Fruit fly (Drosophila melanogaster) whole organism, embryonic: Measurements from ENCODE around the gene IM33.

Source experiments
- Atf-2 ChIP-seq: fragments of 200-800 bp; sonication (Bioruptor generic); optimal IDR thresholded peaks from 2 replicates; lab custom pipeline; 2016; ENCODE audit warnings: missing biosample characterization, missing genetic modification characterization
- Bdp1 ChIP-seq: fragments of 200-800 bp; sonication (Bioruptor generic); optimal IDR thresholded peaks from 3 replicates; lab custom pipeline; 2016; ENCODE audit warnings: missing biosample characterization, missing genetic modification characterization
- CG10321 ChIP-seq: fragments of 200-800 bp; sonication (Bioruptor generic); IDR thresholded peaks from 2 replicates; pipeline ENCODE4 v1.3.6; 2022; ENCODE audit warnings: missing biosample characterization, missing genetic modification characterization
- CG10959 ChIP-seq: fragments of 200-800 bp; sonication (Bioruptor generic); IDR thresholded peaks from 2 replicates; pipeline ENCODE4 v1.3.6; 2022; ENCODE audit warnings: missing biosample characterization, missing genetic modification characterization
- CG11085 ChIP-seq: fragments of 200-800 bp; sonication (Bioruptor generic); IDR thresholded peaks from 2 replicates; pipeline ENCODE4 v1.3.6; 2022; ENCODE audit warnings: missing biosample characterization, missing genetic modification characterization
- CG11247 ChIP-seq: fragments of 200-800 bp; sonication (Bioruptor generic); IDR thresholded peaks from 2 replicates; pipeline ENCODE4 v1.3.6; 2022; ENCODE audit warnings: missing biosample characterization, missing genetic modification characterization
- CG13424 ChIP-seq: fragments of 200-800 bp; sonication (Bioruptor generic); optimal IDR thresholded peaks from 2 replicates; lab custom pipeline; 2019; ENCODE audit warnings: missing biosample characterization, mild to moderate bottlenecking, missing genetic modification characterization, moderate library complexity
- CG13894 ChIP-seq: fragments of 200-800 bp; sonication (Bioruptor generic); optimal IDR thresholded peaks from 3 replicates; lab custom pipeline; 2018; ENCODE audit warnings: missing biosample characterization, mild to moderate bottlenecking, missing genetic modification characterization, moderate library complexity
- CG16779 ChIP-seq: fragments of 200-800 bp; sonication (Bioruptor generic); IDR thresholded peaks from 2 replicates; pipeline ENCODE4 v1.3.6; 2022; ENCODE audit warnings: missing biosample characterization, missing genetic modification characterization
- CG17186 ChIP-seq: fragments of 200-800 bp; sonication (Bioruptor generic); optimal IDR thresholded peaks from 3 replicates; lab custom pipeline; 2017; ENCODE audit warnings: missing biosample characterization, missing genetic modification reagents, missing genetic modification characterization
- CG17328 ChIP-seq: fragments of 200-800 bp; sonication (Bioruptor generic); IDR thresholded peaks from 2 replicates; pipeline ENCODE4 v1.3.6; 2022; ENCODE audit warnings: missing biosample characterization, missing genetic modification characterization
- CG2199 ChIP-seq: fragments of 200-800 bp; sonication (Bioruptor generic); IDR thresholded peaks from 3 replicates; pipeline ENCODE4 v1.3.6; 2022; ENCODE audit warnings: missing biosample characterization, missing genetic modification characterization
- CG2712 ChIP-seq: fragments of 200-800 bp; optimal IDR thresholded peaks from 3 replicates; lab custom pipeline; 2019; ENCODE audit warnings: missing biosample characterization, mild to moderate bottlenecking, missing genetic modification characterization, moderate library complexity
- CG34422 ChIP-seq: fragments of 200-800 bp; sonication (Bioruptor generic); IDR thresholded peaks from 3 replicates; pipeline ENCODE4 v1.3.6; 2022; ENCODE audit warnings: missing biosample characterization, missing genetic modification characterization
- CG6765 ChIP-seq: fragments of 200-800 bp; sonication (Bioruptor generic); optimal IDR thresholded peaks from 3 replicates; lab custom pipeline; 2017; ENCODE audit warnings: missing biosample characterization, mild to moderate bottlenecking, missing genetic modification characterization
- CG7839 ChIP-seq: fragments of 200-800 bp; sonication (Bioruptor generic); optimal IDR thresholded peaks from 3 replicates; lab custom pipeline; 2018; ENCODE audit warnings: missing biosample characterization, mild to moderate bottlenecking, missing genetic modification characterization, moderate library complexity
- CG7963 ChIP-seq: fragments of 200-800 bp; sonication (Bioruptor generic); IDR thresholded peaks from 3 replicates; pipeline ENCODE4 v1.3.6; 2022; ENCODE audit warnings: missing biosample characterization, missing genetic modification characterization; ENCODE audit not compliant: partially characterized antibody
- CG8290 ChIP-seq, 3 experiments: fragments of 200-800 bp; sonication (Bioruptor generic); optimal IDR thresholded peaks; 2 replicates each; lab custom pipeline; 2016 to 2019; ENCODE audit warnings: missing biosample characterization in 3 of 3, missing genetic modification characterization in 3 of 3, mild to moderate bottlenecking in 2 of 3, moderate library complexity in 1 of 3
- Dip3 ChIP-seq: fragments of 200-800 bp; sonication (Bioruptor generic); optimal IDR thresholded peaks from 3 replicates; lab custom pipeline; 2016; ENCODE audit warnings: missing biosample characterization, missing genetic modification characterization
- Fer1 ChIP-seq: fragments of 200-800 bp; sonication (Bioruptor generic); optimal IDR thresholded peaks from 2 replicates; lab custom pipeline; 2017; ENCODE audit warnings: missing biosample characterization, mild to moderate bottlenecking, missing genetic modification characterization
- H15 ChIP-seq: fragments of 200-800 bp; sonication (Bioruptor generic); IDR thresholded peaks from 3 replicates; pipeline ENCODE4 v1.3.6; 2022; ENCODE audit warnings: missing biosample characterization, missing genetic modification characterization
- Hmx ChIP-seq: fragments of 200-800 bp; sonication (Bioruptor generic); optimal IDR thresholded peaks from 2 replicates; lab custom pipeline; 2016; ENCODE audit warnings: missing biosample characterization, missing genetic modification characterization
- Lhr ChIP-seq: fragments of 200-800 bp; sonication (Bioruptor generic); optimal IDR thresholded peaks from 3 replicates; lab custom pipeline; 2017; ENCODE audit warnings: mild to moderate bottlenecking, missing biosample characterization, missing genetic modification reagents, missing genetic modification characterization
- Lim3 ChIP-seq: fragments of 200-800 bp; sonication (Bioruptor generic); IDR thresholded peaks from 2 replicates; pipeline ENCODE4 v1.3.6; 2022; ENCODE audit warnings: missing biosample characterization, missing genetic modification characterization
- Optix ChIP-seq: fragments of 200-800 bp; sonication (Bioruptor generic); IDR thresholded peaks from 3 replicates; pipeline ENCODE4 v1.3.6; 2022; ENCODE audit warnings: missing biosample characterization, missing genetic modification characterization
- Ravus ChIP-seq: fragments of 200-800 bp; sonication (Bioruptor generic); IDR thresholded peaks from 2 replicates; pipeline ENCODE4 v1.3.6; 2022; ENCODE audit warnings: missing biosample characterization, missing genetic modification characterization
- Sry-δ ChIP-seq: fragments of 200-800 bp; sonication (Bioruptor generic); optimal IDR thresholded peaks from 2 replicates; lab custom pipeline; 2016; ENCODE audit warnings: missing biosample characterization, missing genetic modification characterization
- Xbp1 ChIP-seq: fragments of 200-800 bp; sonication (Bioruptor generic); optimal IDR thresholded peaks from 3 replicates; lab custom pipeline; 2016; ENCODE audit warnings: missing biosample characterization, mild to moderate bottlenecking, missing genetic modification characterization
- ase ChIP-seq: fragments of 200-800 bp; sonication (Bioruptor generic); IDR thresholded peaks from 3 replicates; pipeline ENCODE4 v1.3.6; 2022; ENCODE audit warnings: missing biosample characterization, missing genetic modification characterization
- crol ChIP-seq: fragments of 200-800 bp; sonication (Bioruptor generic); IDR thresholded peaks from 2 replicates; pipeline ENCODE4 v1.3.6; 2022; ENCODE audit warnings: missing biosample characterization, missing genetic modification characterization
- dan ChIP-seq: fragments of 200-800 bp; sonication (Bioruptor generic); IDR thresholded peaks from 2 replicates; pipeline ENCODE4 v1.3.6; 2022; ENCODE audit warnings: missing biosample characterization, missing genetic modification characterization
- danr ChIP-seq: fragments of 200-800 bp; sonication (Bioruptor generic); IDR thresholded peaks from 2 replicates; pipeline ENCODE4 v1.3.6; 2022; ENCODE audit warnings: missing biosample characterization, missing genetic modification characterization
- dmrt11E ChIP-seq: fragments of 200-800 bp; sonication (Bioruptor generic); optimal IDR thresholded peaks from 3 replicates; lab custom pipeline; 2018; ENCODE audit warnings: missing biosample characterization, mild to moderate bottlenecking, missing genetic modification characterization, moderate library complexity
- fd64A ChIP-seq: fragments of 200-800 bp; sonication (Bioruptor generic); optimal IDR thresholded peaks from 3 replicates; lab custom pipeline; 2018; ENCODE audit warnings: missing biosample characterization, mild to moderate bottlenecking, missing genetic modification characterization
- insv ChIP-seq, 2 experiments: fragments of 200-800 bp; sonication (Bioruptor generic); optimal IDR thresholded peaks; 3 replicates each; lab custom pipeline; 2016 to 2018; ENCODE audit warnings: missing biosample characterization in 2 of 2, missing genetic modification characterization in 2 of 2
- inv ChIP-seq: fragments of 200-800 bp; sonication (Bioruptor generic); IDR thresholded peaks from 2 replicates; pipeline ENCODE4 v1.3.6; 2022; ENCODE audit warnings: missing biosample characterization, missing genetic modification characterization; ENCODE audit not compliant: partially characterized antibody
- kah ChIP-seq: fragments of 200-800 bp; sonication (Bioruptor generic); optimal IDR thresholded peaks from 2 replicates; lab custom pipeline; 2018; ENCODE audit warnings: missing biosample characterization, mild to moderate bottlenecking, missing genetic modification characterization
- ken ChIP-seq: fragments of 200-800 bp; sonication (Bioruptor generic); IDR thresholded peaks from 3 replicates; pipeline ENCODE4 v1.3.6; 2022; ENCODE audit warnings: missing biosample characterization, missing genetic modification characterization
- lab ChIP-seq: fragments of 200-800 bp; sonication (Bioruptor generic); optimal IDR thresholded peaks from 3 replicates; lab custom pipeline; 2017; ENCODE audit warnings: missing biosample characterization, missing genetic modification characterization, mild to moderate bottlenecking, moderate library complexity, missing genetic modification reagents
- nerfin-2 ChIP-seq: fragments of 200-800 bp; sonication (Bioruptor generic); IDR thresholded peaks from 2 replicates; pipeline ENCODE4 v1.3.6; 2022; ENCODE audit warnings: missing biosample characterization, missing genetic modification characterization; ENCODE audit not compliant: partially characterized antibody
- nmo ChIP-seq: fragments of 200-800 bp; sonication (Bioruptor generic); optimal IDR thresholded peaks from 2 replicates; lab custom pipeline; 2018; ENCODE audit warnings: missing biosample characterization, mild to moderate bottlenecking, missing genetic modification characterization, moderate library complexity
- peb ChIP-seq: fragments of 200-800 bp; sonication (Bioruptor generic); IDR thresholded peaks from 2 replicates; pipeline ENCODE4 v1.3.6; 2022; ENCODE audit warnings: missing biosample characterization, missing genetic modification characterization
- psq ChIP-seq: fragments of 200-800 bp; sonication (Bioruptor generic); optimal IDR thresholded peaks from 2 replicates; lab custom pipeline; 2017; ENCODE audit warnings: missing biosample characterization, missing genetic modification characterization
- sna ChIP-seq: fragments of 200-800 bp; sonication (Bioruptor generic); IDR thresholded peaks from 2 replicates; pipeline ENCODE4 v1.3.6; 2022; ENCODE audit warnings: missing biosample characterization, missing genetic modification characterization; ENCODE audit not compliant: partially characterized antibody
- ssp ChIP-seq: fragments of 200-800 bp; sonication (Bioruptor generic); IDR thresholded peaks from 2 replicates; pipeline ENCODE4 v1.3.6; 2022; ENCODE audit warnings: missing biosample characterization, missing genetic modification characterization
- stc ChIP-seq: fragments of 200-800 bp; sonication (Bioruptor generic); IDR thresholded peaks from 2 replicates; pipeline ENCODE4 v1.3.6; 2022; ENCODE audit warnings: missing biosample characterization, missing genetic modification characterization
- tio ChIP-seq: fragments of 200-800 bp; sonication (Bioruptor generic); optimal IDR thresholded peaks from 2 replicates; lab custom pipeline; 2017; ENCODE audit warnings: missing biosample characterization, missing genetic modification characterization, inconsistent platforms
- tna ChIP-seq: fragments of 200-800 bp; sonication (Bioruptor generic); IDR thresholded peaks from 2 replicates; pipeline ENCODE4 v1.3.6; 2022; ENCODE audit warnings: missing biosample characterization, missing genetic modification characterization; ENCODE audit not compliant: partially characterized antibody
- toy ChIP-seq: fragments of 200-800 bp; sonication (Bioruptor generic); IDR thresholded peaks from 2 replicates; pipeline ENCODE4 v1.3.6; 2022; ENCODE audit warnings: missing biosample characterization, missing genetic modification characterization
- trem ChIP-seq: fragments of 200-800 bp; optimal IDR thresholded peaks from 3 replicates; lab custom pipeline; 2019; ENCODE audit warnings: missing biosample characterization, mild to moderate bottlenecking, missing genetic modification characterization, moderate library complexity
- twi ChIP-seq: fragments of 200-800 bp; optimal IDR thresholded peaks from 2 replicates; lab custom pipeline; 2019; ENCODE audit warnings: missing biosample characterization, mild to moderate bottlenecking, missing genetic modification characterization, moderate library complexity

IM33 gene

dm6 chr2L:3703260-3703659 lies 6.8 kb upstream of the IM33 start, which contains the start of gene CG2816 (continued):
- TF ChIP-seq CG6765 (no peak), CG16779 (GFP tag; lab: Robert Waterston, UW) (no peak), CG34422 (GFP tag; lab: Robert Waterston, UW) (no peak), CG17186 (GFP tag; lab: Kevin White, UChicago) (no peak), CG17328 (GFP tag; lab: Robert Waterston, UW) (0 out of 2 replicates have a peak, but pooled peaks have one; percentile 22), CG13424 (peak; percentile 37), crol (GFP tag; lab: Robert Waterston, UW) (no peak), lab (peak; percentile 63), danr (no peak), CG7963 (no peak), trem (tag; lab: Kevin White, UChicago) (no peak), CG10321 (GFP tag; lab: Robert Waterston, UW) (0 out of 2 replicates have a peak, but pooled peaks have one; percentile 13), CG13894 (tag; lab: Kevin White, UChicago) (no peak), CG7839 (peak; percentile 71), tna (GFP tag; lab: Robert Waterston, UW) (no peak), stc (no peak), dan (GFP tag; lab: Robert Waterston, UW) (no peak), dmrt11E (tag; lab: Kevin White, UChicago) (no peak), Optix (0 out of 3 replicates have a peak, but pooled peaks have one; percentile 40), Dip3 (GFP tag; lab: Kevin White, UChicago) (peak; percentile 83), ase (GFP tag; lab: Robert Waterston, UW) (peak; percentile 71; the same call in 2 of the 3 replicates), CG11247 (GFP tag; lab: Robert Waterston, UW) (peak; percentile 89), ssp (GFP tag; lab: Robert Waterston, UW) (no peak), Bdp1 (GFP tag; lab: Kevin White, UChicago) (no peak), CG11085 (GFP tag; lab: Robert Waterston, UW) (0 out of 2 replicates have a peak, but pooled peaks have one; percentile 23), CG2712 (tag; lab: Kevin White, UChicago) (no peak), insv (GFP tag; optimal IDR thresholded peaks at IDR 0.05; lab: Kevin White, UChicago) (no peak), Lhr (GFP tag; lab: Kevin White, UChicago) (no peak), twi (tag; lab: Kevin White, UChicago) (no peak), fd64A (no peak), Sry-δ (GFP tag; lab: Kevin White, UChicago) (no peak), psq (peak; percentile 18), CG10959 (GFP tag; lab: Robert Waterston, UW) (no peak), Fer1 (peak; percentile 9), Lim3 (GFP tag; lab: Robert Waterston, UW) (no peak), Xbp1 (GFP tag; lab: Kevin White, UChicago) (peak; percentile 27), ken (GFP tag; lab: Robert Waterston, UW) (peak; percentile 39; the same call in 1 of the 3 replicates), sna (no peak), inv (GFP tag; lab: Robert Waterston, UW) (no peak), H15 (GFP tag; lab: Robert Waterston, UW) (no peak), tio (GFP tag; lab: Kevin White, UChicago) (peak; percentile 36), Hmx (GFP tag; lab: Kevin White, UChicago) (no peak), toy (GFP tag; lab: Robert Waterston, UW) (no peak), CG2199 (GFP tag; lab: Robert Waterston, UW) (no peak), Ravus (GFP tag; lab: Robert Waterston, UW) (no peak), nmo (GFP tag; lab: Kevin White, UChicago) (no peak), kah (GFP tag; lab: Kevin White, UChicago) (no peak), CG8290 (GFP tag; optimal IDR thresholded peaks at IDR 0.05; lab: Kevin White, UChicago) (no peak), CG8290 (tag; optimal IDR thresholded peaks at IDR 0.05; lab: Kevin White, UChicago) (peak in 1 of 2 experiments; percentile 83), peb (GFP tag; lab: Robert Waterston, UW) (no peak), Atf-2 (peak; percentile 63), nerfin-2 (GFP tag; lab: Robert Waterston, UW) (no peak)
